Worm (Caenorhabditis elegans): ENCODE data around the gene Y39H10A.1.

Y39H10A.1 gene

DNA sequence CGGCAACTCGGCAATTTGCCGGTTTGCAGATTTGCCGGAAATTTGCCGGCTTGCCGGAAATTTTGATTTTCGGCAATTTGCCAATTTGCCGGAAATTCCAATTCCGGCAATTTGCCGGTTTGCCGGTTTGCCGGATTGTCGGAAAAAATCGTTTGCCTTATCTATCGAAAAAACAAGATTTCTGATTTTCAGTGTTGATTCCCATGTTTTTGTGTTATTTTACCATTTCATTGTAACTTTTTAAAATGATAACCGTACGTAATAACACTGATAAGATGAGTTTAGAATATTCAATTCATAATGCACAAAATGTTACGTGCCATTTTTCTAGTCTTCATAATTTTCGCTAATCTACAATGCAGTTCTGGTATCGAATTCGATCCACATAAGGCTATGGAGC is 6.2 kb upstream of the Y39H10A.1 start, which contains the start of gene oac-55:
oac-55 (plus strand) TSS at position 301 of the 400 bp plus-strand sequence.
- TF ChIP-seq efl-3 (GFP tag; optimal IDR thresholded peaks at IDR 0.05), result no peak
- no peak for TF ChIP-seq ceh-63 (GFP tag; optimal IDR thresholded peaks at IDR 0.05)
- no peak for TF ChIP-seq nhr-19 (GFP tag; conservative IDR thresholded peaks at IDR 0.05)
- TF ChIP-seq blmp-1 (tag; optimal IDR thresholded peaks at IDR 0.05), result no peak
- no peak for TF ChIP-seq lin-13 (GFP tag; optimal IDR thresholded peaks at IDR 0.05)
- no peak for TF ChIP-seq nhr-11 (tag; optimal IDR thresholded peaks at IDR 0.05)
- TF ChIP-seq tlp-1 (tag; optimal IDR thresholded peaks at IDR 0.05), result no peak
- TF ChIP-seq C34B4.2 (tag; optimal IDR thresholded peaks at IDR 0.05), result no peak
- TF ChIP-seq Y116A8C.19 (tag; optimal IDR thresholded peaks at IDR 0.05; ENCODE audit: borderline replicate concordance), result no peak
- TF ChIP-seq lin-35 (GFP tag; optimal IDR thresholded peaks at IDR 0.05), result no peak
- no peak for TF ChIP-seq irx-1 (tag; optimal IDR thresholded peaks at IDR 0.05)
- TF ChIP-seq sup-37 (GFP tag; optimal IDR thresholded peaks at IDR 0.05), result no peak
- no peak for TF ChIP-seq elt-3 (tag; optimal IDR thresholded peaks at IDR 0.05)
- no peak for TF ChIP-seq nhr-76 (tag; optimal IDR thresholded peaks at IDR 0.05)

DNA sequence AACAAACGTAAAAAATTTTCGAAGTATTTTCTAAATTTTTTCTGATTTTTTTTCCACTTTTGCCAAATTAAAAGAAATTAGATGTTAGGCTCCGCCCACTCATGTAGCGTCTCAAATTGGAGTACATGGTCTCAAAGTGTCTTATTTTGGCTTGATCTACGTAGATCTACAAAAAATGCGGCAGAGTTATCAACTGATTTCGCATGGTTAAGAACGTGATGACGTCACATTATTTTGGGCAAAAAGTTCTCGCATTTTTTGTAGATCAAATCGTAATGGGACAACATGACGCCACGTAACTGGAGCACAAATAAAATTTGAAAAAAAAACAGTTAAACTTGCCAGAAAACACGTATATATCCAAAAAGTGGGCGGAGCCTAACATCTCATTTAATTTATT is 5.2 kb upstream of the Y39H10A.1 start:
- TF ChIP-seq nhr-47 (tag; optimal IDR thresholded peaks at IDR 0.05), result no peak
- no peak for TF ChIP-seq nhr-71 (tag; optimal IDR thresholded peaks at IDR 0.05)
- no peak for TF ChIP-seq pqm-1 (tag; optimal IDR thresholded peaks at IDR 0.05)
- TF ChIP-seq ceh-88 (GFP tag; IDR thresholded peaks at IDR 0.05), result no peak
- no peak for TF ChIP-seq nhr-237 (tag; optimal IDR thresholded peaks at IDR 0.05)
- TF ChIP-seq hlh-17 (GFP tag; optimal IDR thresholded peaks at IDR 0.05; ENCODE audit: borderline replicate concordance), result no peak
- no peak for TF ChIP-seq sup-37 (GFP tag; optimal IDR thresholded peaks at IDR 0.05)
- no peak for TF ChIP-seq hlh-4 (tag; optimal IDR thresholded peaks at IDR 0.05)
- no peak for TF ChIP-seq nhr-11 (tag; optimal IDR thresholded peaks at IDR 0.05)
- TF ChIP-seq ama-1 (optimal IDR thresholded peaks at IDR 0.05), result no peak
- no peak for TF ChIP-seq mep-1 (tag; optimal IDR thresholded peaks at IDR 0.05)
- TF ChIP-seq sox-4 (tag; optimal IDR thresholded peaks at IDR 0.05), result no peak
- TF ChIP-seq jun-1 (tag; optimal IDR thresholded peaks at IDR 0.05), result no peak
- no peak for TF ChIP-seq efl-1 (optimal IDR thresholded peaks at IDR 0.05)
- no peak for TF ChIP-seq efl-1 (GFP tag; optimal IDR thresholded peaks at IDR 0.05 in 1 of 2)
- no peak for TF ChIP-seq vab-15 (tag; optimal IDR thresholded peaks at IDR 0.05)

- no peak for TF ChIP-seq fkh-10 (GFP tag; optimal IDR thresholded peaks at IDR 0.05)
- no peak for TF ChIP-seq hlh-17 (GFP tag; optimal IDR thresholded peaks at IDR 0.05; ENCODE audit: borderline replicate concordance)
- no peak for TF ChIP-seq ceh-63 (GFP tag; optimal IDR thresholded peaks at IDR 0.05)
- no peak for TF ChIP-seq swsn-7 (tag; optimal IDR thresholded peaks at IDR 0.05)
- TF ChIP-seq fkh-8 (tag; optimal IDR thresholded peaks at IDR 0.05), result no peak
- TF ChIP-seq nhr-237 (tag; optimal IDR thresholded peaks at IDR 0.05), result no peak
These were observed 1.3 kb downstream of the Y39H10A.1 start, which contains the start of gene R08E5.4 for ce11 chrV:3768270-3768669. Gene R08E5.4 (plus strand): TSS chrV:3768570.

DNA sequence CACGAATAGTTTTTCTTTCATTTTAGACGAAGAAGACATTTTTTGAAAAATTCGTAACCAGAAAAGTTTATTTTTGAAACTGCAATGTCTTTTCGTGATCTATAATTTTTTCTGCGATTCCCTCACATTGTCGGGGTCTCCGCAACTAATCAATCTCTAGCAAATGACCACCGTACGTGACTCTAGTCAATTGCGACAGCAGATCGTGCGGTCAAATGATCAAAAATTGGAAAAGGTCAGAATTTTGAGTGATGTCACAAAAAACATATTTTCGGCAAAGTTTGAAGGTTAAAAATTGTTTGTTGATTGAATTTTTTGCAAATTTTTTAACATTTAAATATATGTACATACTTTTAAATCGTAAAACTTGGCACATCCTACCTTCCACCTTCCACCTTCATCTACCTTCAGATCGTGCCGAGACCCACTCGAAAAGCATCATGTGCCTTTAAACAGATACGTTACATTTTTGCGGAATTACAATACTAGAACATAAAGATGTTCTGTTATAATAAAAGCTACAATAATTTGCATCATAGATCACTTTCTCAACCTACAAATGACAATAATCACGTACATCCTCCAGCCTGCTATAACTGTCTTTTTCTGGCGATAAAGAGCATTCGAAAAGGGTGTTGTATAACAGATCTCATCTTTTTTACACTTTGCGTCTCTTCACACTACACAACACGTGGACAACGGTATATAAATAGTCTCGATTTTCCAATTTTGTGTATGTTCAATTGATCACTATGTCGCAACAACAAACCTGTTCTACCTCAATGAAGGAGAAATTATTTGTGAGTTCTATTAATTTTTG is 4.6 kb downstream of the Y39H10A.1 start, which contains the start of the genes R08E5.1 and rips-1:
R08E5.1 (minus strand) TSS at position 82 of the 820 bp plus-strand sequence.
rips-1 (plus strand) TSS at position 585 of the 820 bp plus-strand sequence.
- TF ChIP-seq unc-130 (tag; optimal IDR thresholded peaks at IDR 0.05), result peak; percentile 26
- TF ChIP-seq ama-1 (optimal IDR thresholded peaks at IDR 0.05), result no peak
- TF ChIP-seq efl-1 (optimal IDR thresholded peaks at IDR 0.05), result no peak
- peak in 1 of 2 experiments; percentile 22 for TF ChIP-seq efl-1 (GFP tag; optimal IDR thresholded peaks at IDR 0.05 in 1 of 2)
- no peak for TF ChIP-seq ztf-4 (tag; optimal IDR thresholded peaks at IDR 0.05)
- no peak for TF ChIP-seq ets-5 (GFP tag; IDR thresholded peaks at IDR 0.05)
- peak; percentile 35 for TF ChIP-seq lin-14 (GFP tag; optimal IDR thresholded peaks at IDR 0.05)
- peak; percentile 14 for TF ChIP-seq snu-23 (GFP tag; optimal IDR thresholded peaks at IDR 0.05)
- peak in 1 of 6 experiments; percentile 44 for TF ChIP-seq elt-3 (tag; optimal IDR thresholded peaks at IDR 0.05)
- peak; percentile 39 for TF ChIP-seq aha-1 (tag; optimal IDR thresholded peaks at IDR 0.05)
- TF ChIP-seq elt-2 (tag; optimal IDR thresholded peaks at IDR 0.05), result no peak
- no peak for TF ChIP-seq F16B12.6 (tag; optimal IDR thresholded peaks at IDR 0.05)
- no peak for TF ChIP-seq nhr-19 (GFP tag; conservative IDR thresholded peaks at IDR 0.05)
- peak; percentile 81 for TF ChIP-seq nhr-85 (tag)
- TF ChIP-seq lin-13 (GFP tag; optimal IDR thresholded peaks at IDR 0.05), result no peak
- TF ChIP-seq nhr-20 (tag; optimal IDR thresholded peaks at IDR 0.05), result peak; percentile 43
- peak; percentile 62 for TF ChIP-seq blmp-1 (tag; optimal IDR thresholded peaks at IDR 0.05)

Data from whole organism, L1 larva.